4 fruit fly cellular contexts compared by ENCODE assay signal in genomic region chr2L:12480846-12481245, dm6.
A peak's percentile ranks its signal among the peaks of the same experiment; 100 is the strongest.
TF ChIP-seq lines count a peak whose summit lies in the region.

No protein-coding gene starts in this region.

- TF ChIP-seq CTCF in whole organism, embryonic (GFP tag; optimal IDR thresholded peaks at IDR 0.05; lab: Kevin White, UChicago) = no peak

TF ChIP-seq in whole organism, embryonic, 481 proteins besides CTCF, POLR2A, EP300 and RAD21:
- TF ChIP-seq NC2β (GFP tag; optimal IDR thresholded peaks at IDR 0.05; lab: Kevin White, UChicago) = no peak
- no peak for TF ChIP-seq onecut (GFP tag; IDR thresholded peaks at IDR 0.05; lab: Robert Waterston, UW)
- TF ChIP-seq Optix (GFP tag; IDR thresholded peaks at IDR 0.05; lab: Robert Waterston, UW) = 0 out of 3 replicates have a peak, but pooled peaks have one; percentile 30
- TF ChIP-seq Drgx (GFP tag; IDR thresholded peaks at IDR 0.05; lab: Robert Waterston, UW) = peak; percentile 31; the same call in 1 of the 2 replicates
- no peak for TF ChIP-seq amos (GFP tag; IDR thresholded peaks at IDR 0.05; lab: Robert Waterston, UW; ENCODE audit: partially characterized antibody)
- TF ChIP-seq usp (GFP tag; optimal IDR thresholded peaks at IDR 0.05; lab: Kevin White, UChicago) = no peak
- no peak for TF ChIP-seq Oli (tag; optimal IDR thresholded peaks at IDR 0.05; lab: Kevin White, UChicago)
- TF ChIP-seq p53 (GFP tag; optimal IDR thresholded peaks at IDR 0.05; lab: Kevin White, UChicago) = no peak
TF ChIP-seq in whole organism, embryonic: peak in this region for 2.

TF ChIP-seq in whole organism, prepupa, 60 proteins besides CTCF, POLR2A, EP300 and RAD21:
- TF ChIP-seq CG6163 (GFP tag; IDR thresholded peaks at IDR 0.05; lab: Robert Waterston, UW) (0 out of 3 replicates have a peak, but pooled peaks have one; percentile 57), CG3919 (GFP tag; optimal IDR thresholded peaks at IDR 0.05; lab: Kevin White, UChicago) (peak; percentile 4), lz (GFP tag; optimal IDR thresholded peaks at IDR 0.05; lab: Kevin White, UChicago) (no peak), Eip78C (GFP tag; lab: Kevin White, UChicago) (peak; percentile 15), CG8119 (GFP tag; IDR thresholded peaks at IDR 0.05; lab: Robert Waterston, UW) (0 out of 3 replicates have a peak, but pooled peaks have one; percentile 19), Gug (GFP tag; IDR thresholded peaks at IDR 0.05; lab: Robert Waterston, UW) (no peak), CG11762 (GFP tag; optimal IDR thresholded peaks at IDR 0.05; lab: Kevin White, UChicago; ENCODE audit: insufficient read depth) (no peak), dac (GFP tag; optimal IDR thresholded peaks at IDR 0.05; lab: Kevin White, UChicago) (no peak), CG15336 (GFP tag; IDR thresholded peaks at IDR 0.05; lab: Robert Waterston, UW) (0 out of 2 replicates have a peak, but pooled peaks have one; percentile 16)

TF ChIP-seq in whole organism, pupa, 21 proteins besides CTCF, POLR2A, EP300 and RAD21:
- TF ChIP-seq CG17806 (tag; optimal IDR thresholded peaks at IDR 0.05; lab: Kevin White, UChicago) (no peak), CG32121 (GFP tag; IDR thresholded peaks at IDR 0.05; lab: Robert Waterston, UW) (no peak), CG9948 (tag; optimal IDR thresholded peaks at IDR 0.05; lab: Kevin White, UChicago) (no peak), Ets98B (GFP tag; IDR thresholded peaks at IDR 0.05; lab: Robert Waterston, UW) (peak; percentile 32; the same call in 1 of the 2 replicates), rn (GFP tag; IDR thresholded peaks at IDR 0.05; lab: Robert Waterston, UW) (no peak), CG10348 (GFP tag; IDR thresholded peaks at IDR 0.05; lab: Robert Waterston, UW) (no peak), CG4496 (GFP tag; IDR thresholded peaks at IDR 0.05; lab: Robert Waterston, UW) (0 out of 3 replicates have a peak, but pooled peaks have one; percentile 13), EcR (GFP tag; optimal IDR thresholded peaks at IDR 0.05; lab: Kevin White, UChicago) (no peak), Pif1A (GFP tag; optimal IDR thresholded peaks at IDR 0.05; lab: Kevin White, UChicago) (no peak), CG15710 (tag; optimal IDR thresholded peaks at IDR 0.05; lab: Kevin White, UChicago) (no peak), CG12605 (GFP tag; IDR thresholded peaks at IDR 0.05; lab: Robert Waterston, UW) (no peak), CG34367 (tag; optimal IDR thresholded peaks at IDR 0.05; lab: Kevin White, UChicago) (no peak), fd96Ca (GFP tag; IDR thresholded peaks at IDR 0.05; lab: Robert Waterston, UW) (no peak), Snoo (tag; optimal IDR thresholded peaks at IDR 0.05; lab: Kevin White, UChicago) (no peak), CG14655 (GFP tag; optimal IDR thresholded peaks at IDR 0.05; lab: Kevin White, UChicago) (no peak), CG8159 (tag; optimal IDR thresholded peaks at IDR 0.05; lab: Kevin White, UChicago) (no peak), D1 (tag; optimal IDR thresholded peaks at IDR 0.05; lab: Kevin White, UChicago) (no peak), Pif1B (GFP tag; optimal IDR thresholded peaks at IDR 0.05; lab: Kevin White, UChicago) (no peak), gl (tag; optimal IDR thresholded peaks at IDR 0.05; lab: Kevin White, UChicago) (peak; percentile 73), CG8301 (tag; optimal IDR thresholded peaks at IDR 0.05; lab: Kevin White, UChicago) (no peak), CG13204 (GFP tag; optimal IDR thresholded peaks at IDR 0.05; lab: Kevin White, UChicago) (peak; percentile 3)

TF ChIP-seq in whole organism, wandering third instar larva, 38 proteins besides CTCF, POLR2A, EP300 and RAD21:
- TF ChIP-seq psq (GFP tag; optimal IDR thresholded peaks at IDR 0.05; lab: Kevin White, UChicago) (peak; percentile 23), sage (GFP tag; optimal IDR thresholded peaks at IDR 0.05; lab: Kevin White, UChicago) (no peak)
